Worm (Caenorhabditis elegans): ENCODE data around the gene T19D12.2.
A peak's percentile ranks its signal among the peaks of the same experiment; 100 is the strongest.

T19D12.2 gene

DNA sequence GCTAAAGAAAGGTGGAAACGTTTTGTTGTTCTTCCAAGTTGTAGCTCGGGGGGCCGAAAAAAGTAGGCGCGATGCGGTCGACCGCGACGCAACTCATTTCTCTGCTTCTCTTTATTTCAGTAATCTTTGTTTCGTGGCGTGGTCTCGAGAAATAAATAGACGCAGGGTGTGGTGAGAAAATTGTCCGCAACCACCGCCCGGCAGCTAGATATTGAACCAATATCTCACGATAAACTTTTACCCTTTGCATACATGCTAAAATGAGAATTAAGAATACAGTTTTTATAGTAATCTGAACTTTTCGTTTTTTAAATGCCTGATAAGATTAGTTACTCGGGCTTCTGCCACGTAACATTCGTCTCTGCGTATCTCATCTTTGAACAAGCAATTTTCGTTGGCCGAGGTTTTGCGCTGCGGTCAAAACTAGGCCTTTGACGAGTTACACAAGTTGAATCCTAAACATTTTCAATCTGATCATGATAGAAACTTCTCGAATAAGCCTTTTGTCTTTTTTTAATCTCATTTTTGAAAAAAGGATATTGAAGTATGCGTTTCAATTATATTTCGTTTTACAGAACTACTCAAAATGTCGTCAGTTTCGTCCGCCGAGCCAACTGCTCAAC lies 22.6 kb downstream of the T19D12.2 start, which contains the start of gene gyf-1 (continued):
- TF ChIP-seq unc-130 (GFP tag; optimal IDR thresholded peaks at IDR 0.05) (no peak), hlh-26 (GFP tag; conservative IDR thresholded peaks at IDR 0.05) (no peak), madf-8 (GFP tag; conservative IDR thresholded peaks at IDR 0.05) (no peak), madf-3 (GFP tag; IDR thresholded peaks at IDR 0.05) (peak; percentile 56; the same call in 1 of the 2 replicates), pbrm-1 (GFP tag; IDR thresholded peaks at IDR 0.05) (no peak), B0261.1 (tag; optimal IDR thresholded peaks at IDR 0.05) (no peak), egl-44 (GFP tag; IDR thresholded peaks at IDR 0.05) (no peak), ztf-18 (tag; optimal IDR thresholded peaks at IDR 0.05) (no peak), zim-3 (tag; optimal IDR thresholded peaks at IDR 0.05) (no peak), unc-62 (GFP tag; optimal IDR thresholded peaks at IDR 0.05) (no peak), sea-2 (GFP tag; IDR thresholded peaks at IDR 0.05) (no peak), ztf-6 (GFP tag; IDR thresholded peaks at IDR 0.05) (no peak), cebp-2 (GFP tag; IDR thresholded peaks at IDR 0.05) (no peak), ztf-22 (GFP tag; optimal IDR thresholded peaks at IDR 0.05) (no peak), Y95B8A.8 (GFP tag; IDR thresholded peaks at IDR 0.05) (no peak), ztf-25 (GFP tag; IDR thresholded peaks at IDR 0.05) (no peak), attf-6 (GFP tag; IDR thresholded peaks at IDR 0.05) (no peak), ztf-26 (tag; optimal IDR thresholded peaks at IDR 0.05) (no peak), ets-4 (GFP tag; optimal IDR thresholded peaks at IDR 0.05) (no peak), let-526 (GFP tag; IDR thresholded peaks at IDR 0.05) (no peak), nhr-80 (tag; optimal IDR thresholded peaks at IDR 0.05) (peak; percentile 74), Y79H2A.3 (GFP tag; conservative IDR thresholded peaks at IDR 0.05) (no peak), let-607 (tag; optimal IDR thresholded peaks at IDR 0.05) (peak in 1 of 2 experiments; percentile 34), chd-7 (tag; optimal IDR thresholded peaks at IDR 0.05) (no peak), him-1 (tag; optimal IDR thresholded peaks at IDR 0.05) (no peak), ceh-79 (tag; optimal IDR thresholded peaks at IDR 0.05) (no peak), ama-1 (optimal IDR thresholded peaks at IDR 0.05) (no peak), ama-1 (GFP tag; optimal IDR thresholded peaks at IDR 0.05) (no peak), F10E7.11 (tag; optimal IDR thresholded peaks at IDR 0.05) (no peak), zfh-2 (GFP tag; conservative IDR thresholded peaks at IDR 0.05) (peak; percentile 68; the same call in 1 of the 2 replicates), egl-18 (GFP tag; IDR thresholded peaks at IDR 0.05) (no peak), Y53G8AR.9 (GFP tag; conservative IDR thresholded peaks at IDR 0.05) (no peak), F52B5.7 (tag; optimal IDR thresholded peaks at IDR 0.05) (no peak), rpc-1 (optimal IDR thresholded peaks at IDR 0.05) (no peak), rpc-1 (tag; optimal IDR thresholded peaks at IDR 0.05) (no peak), ceh-27 (GFP tag; optimal IDR thresholded peaks at IDR 0.05) (peak; percentile 39), F57C9.4 (tag; optimal IDR thresholded peaks at IDR 0.05) (no peak), somi-1 (GFP tag; optimal IDR thresholded peaks at IDR 0.05) (no peak), B0336.3 (GFP tag; IDR thresholded peaks at IDR 0.05) (no peak), ztf-28 (GFP tag; IDR thresholded peaks at IDR 0.05) (no peak), mes-4 (tag; optimal IDR thresholded peaks at IDR 0.05) (no peak), hmg-1.2 (GFP tag; IDR thresholded peaks at IDR 0.05) (peak; percentile 81), F39B2.1 (GFP tag; IDR thresholded peaks at IDR 0.05) (no peak), Y53F4B.3 (GFP tag; IDR thresholded peaks at IDR 0.05) (no peak), F55B11.4 (tag; optimal IDR thresholded peaks at IDR 0.05; ENCODE audit: borderline replicate concordance, insufficient read depth) (no peak), ceh-91 (GFP tag; IDR thresholded peaks at IDR 0.05) (no peak), sdz-38 (tag; optimal IDR thresholded peaks at IDR 0.05) (no peak), aptf-3 (GFP tag; IDR thresholded peaks at IDR 0.05) (no peak), hlh-12 (tag; optimal IDR thresholded peaks at IDR 0.05) (no peak), rec-8 (tag; optimal IDR thresholded peaks at IDR 0.05) (no peak)

Measured in whole organism, young adult.